Worm (Caenorhabditis elegans) whole organism, L4/young adult: ENCODE results near the gene F22B7.9.

Source experiments
- W03F9.2 ChIP-seq: fragments of 150-350 bp; optimal IDR thresholded peaks from 2 replicates; lab custom pipeline; 2014; ENCODE audit warnings: missing biosample characterization, missing genetic modification characterization
- dao-5 ChIP-seq: sonication (generic microtip); optimal IDR thresholded peaks from 2 replicates; lab custom pipeline; 2016; ENCODE audit warnings: missing genotype, missing genetic modification characterization, moderate library complexity, missing compliant biosample characterization
- him-1 ChIP-seq: sonication (generic microtip); optimal IDR thresholded peaks from 2 replicates; lab custom pipeline; 2016; ENCODE audit warnings: missing genotype, missing genetic modification reagents, missing genetic modification characterization, missing compliant biosample characterization

DNA sequence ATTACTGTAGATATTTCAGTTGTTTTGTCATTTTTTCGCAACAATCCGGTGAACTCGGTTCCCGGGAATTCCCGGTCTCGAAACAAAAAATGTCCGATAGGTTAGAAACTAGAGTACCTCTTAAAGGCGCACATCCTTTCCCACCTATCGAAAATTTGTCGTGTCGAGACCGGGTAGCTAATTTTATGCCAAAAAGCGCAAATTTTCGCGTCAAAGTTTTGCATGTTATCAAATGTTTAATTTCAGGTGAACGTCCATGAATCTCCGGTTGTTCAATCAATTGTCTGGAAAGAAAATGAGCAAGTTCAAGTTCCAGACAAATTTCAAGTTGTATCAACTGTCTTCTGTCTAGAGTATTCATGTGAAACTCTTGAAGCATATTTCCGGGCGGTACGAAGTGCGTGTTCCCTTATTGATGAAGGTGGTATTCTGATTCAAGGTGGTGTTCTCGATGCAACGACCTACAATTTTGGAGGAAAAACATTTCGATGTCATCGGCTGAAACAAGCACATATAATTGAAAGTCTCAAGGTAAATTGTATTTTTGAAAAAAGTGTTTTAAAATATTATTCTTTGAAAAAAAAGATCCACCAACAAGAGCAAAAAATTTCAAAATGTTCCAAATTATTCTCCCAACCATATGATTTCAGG, 32.0 kb upstream of the F22B7.9 start:
- TF ChIP-seq him-1 (no peak), W03F9.2 (no peak), dao-5 (tag; lab: Kevin White, UChicago) (no peak)
